Worm (Caenorhabditis elegans) whole organism, L2 larva: Measurements from ENCODE around the gene F59A7.5.

Experiments used
- Y55F3AM.14 ChIP-seq: fragments of 200-800 bp; sonication (Bioruptor generic); optimal IDR thresholded peaks from 2 replicates; lab custom pipeline; 2018; ENCODE audit warnings: mild to moderate bottlenecking, missing genetic modification characterization, missing compliant biosample characterization
- ceh-16 ChIP-seq: fragments of 150-350 bp; optimal IDR thresholded peaks from 2 replicates; lab custom pipeline; 2014; ENCODE audit warnings: missing biosample characterization, missing genetic modification characterization
- dmd-4 ChIP-seq: sonication (generic microtip); optimal IDR thresholded peaks from 2 replicates; lab custom pipeline; 2017; ENCODE audit warnings: missing biosample characterization, missing genetic modification characterization
- egl-27 ChIP-seq: sonication (generic microtip); optimal IDR thresholded peaks from 3 replicates; lab custom pipeline; 2017; ENCODE audit warnings: missing biosample characterization, missing genetic modification reagents, missing genetic modification characterization
- elt-1 ChIP-seq: fragments of 150-350 bp; optimal IDR thresholded peaks from 2 replicates; lab custom pipeline; 2014; ENCODE audit warnings: missing biosample characterization, missing genetic modification characterization
- elt-3 ChIP-seq: sonication (generic microtip); optimal IDR thresholded peaks from 2 replicates; lab custom pipeline; 2017; ENCODE audit warnings: missing biosample characterization, missing genetic modification characterization
- fos-1 ChIP-seq: fragments of 150-350 bp; optimal IDR thresholded peaks from 2 replicates; lab custom pipeline; 2014; ENCODE audit warnings: missing biosample characterization, missing genetic modification characterization
- gmeb-1 ChIP-seq: fragments of 150-350 bp; optimal IDR thresholded peaks from 2 replicates; lab custom pipeline; 2014; ENCODE audit warnings: missing biosample characterization, missing genetic modification characterization
- lin-11 ChIP-seq: fragments of 150-350 bp; sonication (generic microtip); optimal IDR thresholded peaks from 2 replicates; lab custom pipeline; 2014; ENCODE audit warnings: missing biosample characterization, missing genetic modification characterization, inconsistent platforms, mixed read lengths
- lin-13 ChIP-seq: fragments of 150-350 bp; optimal IDR thresholded peaks from 2 replicates; lab custom pipeline; 2014; ENCODE audit warnings: missing biosample characterization, missing genetic modification reagents, missing genetic modification characterization
- lin-39 ChIP-seq: fragments of 150-350 bp; optimal IDR thresholded peaks from 2 replicates; lab custom pipeline; 2014; ENCODE audit warnings: missing biosample characterization, missing genetic modification reagents, missing genetic modification characterization
- mdl-1 ChIP-seq, 2 experiments: fragments of 150-350 bp in 1 of 2; sonication (generic microtip) in 1 of 2; optimal IDR thresholded peaks; 2 replicates each; lab custom pipeline; 2017; ENCODE audit warnings: missing biosample characterization in 2 of 2, missing genetic modification characterization in 2 of 2
- nhr-10 ChIP-seq: sonication (generic microtip); optimal IDR thresholded peaks from 2 replicates; lab custom pipeline; 2017; ENCODE audit warnings: missing biosample characterization, missing genetic modification characterization
- nhr-11 ChIP-seq: fragments of 150-350 bp; optimal IDR thresholded peaks from 2 replicates; lab custom pipeline; 2014; ENCODE audit warnings: missing biosample characterization, missing genetic modification characterization
- nhr-12 ChIP-seq: fragments of 150-350 bp; optimal IDR thresholded peaks from 2 replicates; lab custom pipeline; 2014; ENCODE audit warnings: missing biosample characterization, missing genetic modification characterization
- nhr-21 ChIP-seq: fragments of 150-350 bp; optimal IDR thresholded peaks from 2 replicates; lab custom pipeline; 2014; ENCODE audit warnings: missing biosample characterization, missing genetic modification characterization
- nhr-237 ChIP-seq: fragments of 150-350 bp; optimal IDR thresholded peaks from 2 replicates; lab custom pipeline; 2014; ENCODE audit warnings: missing biosample characterization, missing genetic modification characterization
- nhr-25 ChIP-seq: fragments of 150-350 bp; sonication (generic microtip); optimal IDR thresholded peaks from 3 replicates; lab custom pipeline; 2014; ENCODE audit warnings: missing biosample characterization, missing genetic modification characterization
- nhr-6 ChIP-seq: fragments of 150-350 bp; optimal IDR thresholded peaks from 2 replicates; lab custom pipeline; 2014; ENCODE audit warnings: missing biosample characterization, missing genetic modification characterization
- nhr-77 ChIP-seq: fragments of 150-350 bp; optimal IDR thresholded peaks from 2 replicates; lab custom pipeline; 2014; ENCODE audit warnings: missing biosample characterization, missing genetic modification characterization
- peb-1 ChIP-seq: fragments of 150-350 bp; optimal IDR thresholded peaks from 2 replicates; lab custom pipeline; 2014; ENCODE audit warnings: missing biosample characterization, missing genetic modification characterization
- skn-1 ChIP-seq: sonication (generic microtip); optimal IDR thresholded peaks from 2 replicates; lab custom pipeline; 2017; ENCODE audit warnings: missing biosample characterization, missing genetic modification characterization
- sma-3 ChIP-seq: sonication (generic microtip); optimal IDR thresholded peaks from 2 replicates; lab custom pipeline; 2016; ENCODE audit warnings: missing genetic modification reagents, missing genetic modification characterization, missing compliant biosample characterization
- sma-9 ChIP-seq, 2 experiments: fragments of 150-350 bp in 1 of 2; sonication (generic microtip) in 1 of 2; optimal IDR thresholded peaks; 2 replicates each; lab custom pipeline; 2014 to 2016; ENCODE audit warnings: missing genetic modification characterization in 2 of 2, mild to moderate bottlenecking in 1 of 2, missing biosample characterization in 1 of 2, missing compliant biosample characterization in 1 of 2, missing genetic modification reagents in 1 of 2, moderate library complexity in 1 of 2
- snpc-4 ChIP-seq: fragments of 150-350 bp; optimal IDR thresholded peaks from 2 replicates; lab custom pipeline; 2014; ENCODE audit warnings: missing biosample characterization, missing genetic modification characterization
- unc-39 ChIP-seq: fragments of 150-350 bp; optimal IDR thresholded peaks from 2 replicates; lab custom pipeline; 2014; ENCODE audit warnings: missing biosample characterization, missing genetic modification characterization
- unc-62 ChIP-seq: fragments of 150-350 bp; optimal IDR thresholded peaks from 2 replicates; lab custom pipeline; 2014; ENCODE audit warnings: missing biosample characterization, missing genetic modification reagents, missing genetic modification characterization
- zag-1 ChIP-seq: fragments of 150-350 bp; optimal IDR thresholded peaks from 2 replicates; lab custom pipeline; 2014; ENCODE audit warnings: missing biosample characterization, missing genetic modification characterization
- ztf-11 ChIP-seq: sonication (generic microtip); optimal IDR thresholded peaks from 2 replicates; lab custom pipeline; 2017; ENCODE audit warnings: missing biosample characterization, missing genetic modification characterization
- ztf-4 ChIP-seq: fragments of 150-350 bp; optimal IDR thresholded peaks from 2 replicates; lab custom pipeline; 2014; ENCODE audit warnings: missing biosample characterization, missing genetic modification characterization

F59A7.5 gene

ce11 chrV:2045956-2046355 is 23.5 kb downstream of the F59A7.5 start, which contains the start of gene Y40B10A.5:
TSS of gene Y40B10A.5 (minus strand) at chrV:2046056.
- TF ChIP-seq unc-62 (GFP tag; lab: Kevin White, UChicago) (no peak), elt-3 (tag; lab: Kevin White, UChicago) (no peak), egl-27 (tag; lab: Kevin White, UChicago) (no peak), peb-1 (no peak), snpc-4 (tag; lab: Kevin White, UChicago) (no peak)

- TF ChIP-seq ztf-11 (no peak), nhr-237 (tag; lab: Kevin White, UChicago) (no peak), lin-39 (no peak), unc-62 (GFP tag; lab: Kevin White, UChicago) (no peak), sma-9 (GFP tag; optimal IDR thresholded peaks at IDR 0.05; lab: Kevin White, UChicago) (peak; percentile 71), sma-9 (tag; optimal IDR thresholded peaks at IDR 0.05; lab: Kevin White, UChicago) (no peak), elt-1 (tag; lab: Kevin White, UChicago) (no peak), unc-39 (no peak), gmeb-1 (tag; lab: Kevin White, UChicago) (no peak), fos-1 (tag; lab: Kevin White, UChicago) (peak; percentile 4), nhr-10 (tag; lab: Kevin White, UChicago) (no peak), mdl-1 (tag; optimal IDR thresholded peaks at IDR 0.05; lab: Kevin White, UChicago) (no peak), sma-3 (no peak), nhr-6 (tag; lab: Kevin White, UChicago) (no peak)
Measured at ce11 chrV:2050136-2050535, 27.7 kb downstream of the F59A7.5 start, which contains the start of gene comt-4. TSS of gene comt-4 (minus strand) at chrV:2050185.

ce11 chrV:2050790-2051189 is 28.3 kb downstream of the F59A7.5 start:
- TF ChIP-seq unc-39 (no peak), sma-3 (no peak), egl-27 (tag; lab: Kevin White, UChicago) (no peak), ztf-11 (no peak), peb-1 (no peak), zag-1 (tag; lab: Kevin White, UChicago) (no peak)

- TF ChIP-seq dmd-4 (tag; lab: Kevin White, UChicago), result no peak
- no peak for TF ChIP-seq nhr-12 (tag; lab: Kevin White, UChicago)
- TF ChIP-seq mdl-1 (tag; optimal IDR thresholded peaks at IDR 0.05; lab: Kevin White, UChicago), result no peak
- TF ChIP-seq nhr-21 (tag; lab: Kevin White, UChicago), result no peak
Measured at ce11 chrV:2051507-2051906, 29.0 kb downstream of the F59A7.5 start, which contains the start of gene Y40B10A.11. TSS of gene Y40B10A.11 (minus strand) at chrV:2051607.

- no peak for TF ChIP-seq ceh-16 (tag; lab: Kevin White, UChicago)
- no peak for TF ChIP-seq nhr-237 (tag; lab: Kevin White, UChicago)
- no peak for TF ChIP-seq nhr-11
- no peak for TF ChIP-seq ztf-11
- TF ChIP-seq mdl-1 (tag; optimal IDR thresholded peaks at IDR 0.05; lab: Kevin White, UChicago), result no peak
- TF ChIP-seq nhr-12 (tag; lab: Kevin White, UChicago), result no peak
- no peak for TF ChIP-seq nhr-77 (tag; lab: Kevin White, UChicago)
- no peak for TF ChIP-seq nhr-25 (tag; lab: Kevin White, UChicago)
- no peak for TF ChIP-seq skn-1
- no peak for TF ChIP-seq zag-1 (tag; lab: Kevin White, UChicago)
Measured at ce11 chrV:2053509-2053908, 31.0 kb downstream of the F59A7.5 start, which contains the start of gene comt-5. TSS of gene comt-5 (minus strand) at chrV:2053609.

- TF ChIP-seq sma-9 (GFP tag; optimal IDR thresholded peaks at IDR 0.05; lab: Kevin White, UChicago) (no peak), sma-9 (tag; optimal IDR thresholded peaks at IDR 0.05; lab: Kevin White, UChicago) (no peak), ceh-16 (tag; lab: Kevin White, UChicago) (no peak), nhr-77 (tag; lab: Kevin White, UChicago) (no peak), lin-13 (GFP tag; lab: Kevin White, UChicago) (no peak), ztf-4 (no peak), mdl-1 (tag; optimal IDR thresholded peaks at IDR 0.05; lab: Kevin White, UChicago) (no peak), Y55F3AM.14 (GFP tag; lab: Kevin White, UChicago) (no peak), ztf-11 (no peak), skn-1 (no peak), lin-11 (tag; lab: Kevin White, UChicago) (no peak), gmeb-1 (tag; lab: Kevin White, UChicago) (no peak)
Measured at ce11 chrV:2054254-2054653, 31.8 kb downstream of the F59A7.5 start.
